Fruit fly (Drosophila melanogaster): ENCODE data around the gene mav.

The mav gene

dm6 chr4:663055-663670 is 37.3 kb upstream of the mav start, which contains the start of the genes CG46466 and Slip1:
Gene CG46466 (minus strand): TSS chr4:663124.
Gene Slip1 (plus strand): TSS chr4:663621.
- TF ChIP-seq Sox15 (GFP tag; optimal IDR thresholded peaks at IDR 0.05) (peak; percentile 41), svp (GFP tag) (no peak), CG6854 (GFP tag; optimal IDR thresholded peaks at IDR 0.05) (no peak), CG6163 (GFP tag; IDR thresholded peaks at IDR 0.05) (no peak), CG31627 (GFP tag; optimal IDR thresholded peaks at IDR 0.05) (peak; percentile 49), CG4318 (GFP tag; optimal IDR thresholded peaks at IDR 0.05) (peak; percentile 24), CG8319 (GFP tag; optimal IDR thresholded peaks at IDR 0.05) (peak; percentile 24), Blimp-1 (GFP tag; optimal IDR thresholded peaks at IDR 0.05) (peak; percentile 16), ss (GFP tag; optimal IDR thresholded peaks at IDR 0.05) (peak in 1 of 2 experiments; percentile 52), CG15336 (GFP tag; IDR thresholded peaks at IDR 0.05) (no peak), OdsH (GFP tag; optimal IDR thresholded peaks at IDR 0.05) (peak; percentile 56), esn (GFP tag; optimal IDR thresholded peaks at IDR 0.05) (peak; percentile 15), topi (GFP tag; optimal IDR thresholded peaks at IDR 0.05) (peak; percentile 23), Eip75B (GFP tag; optimal IDR thresholded peaks at IDR 0.05) (peak; percentile 5), acj6 (GFP tag; optimal IDR thresholded peaks at IDR 0.05) (peak; percentile 47), CG3032 (tag; optimal IDR thresholded peaks at IDR 0.05) (peak; percentile 22), Hr38 (GFP tag; optimal IDR thresholded peaks at IDR 0.05) (no peak), Eip93F (GFP tag; optimal IDR thresholded peaks at IDR 0.05) (no peak), fd85E (GFP tag; optimal IDR thresholded peaks at IDR 0.05) (no peak), CG11902 (GFP tag; optimal IDR thresholded peaks at IDR 0.05) (peak; percentile 24), Sox14 (GFP tag; optimal IDR thresholded peaks at IDR 0.05) (no peak), Ets96B (tag; optimal IDR thresholded peaks at IDR 0.05) (peak; percentile 25), CG7368 (GFP tag; optimal IDR thresholded peaks at IDR 0.05) (no peak), Lpt (GFP tag; optimal IDR thresholded peaks at IDR 0.05) (no peak), CG9139 (GFP tag; optimal IDR thresholded peaks at IDR 0.05) (no peak), salr (GFP tag; optimal IDR thresholded peaks at IDR 0.05) (no peak), Ets21C (GFP tag; optimal IDR thresholded peaks at IDR 0.05) (peak; percentile 22), Eip78C (GFP tag) (peak; percentile 67), net (GFP tag; optimal IDR thresholded peaks at IDR 0.05) (no peak), pdm3 (GFP tag; optimal IDR thresholded peaks at IDR 0.05) (peak; percentile 34), fkh (GFP tag; optimal IDR thresholded peaks at IDR 0.05) (peak; percentile 29), Met (GFP tag; optimal IDR thresholded peaks at IDR 0.05) (peak; percentile 7), CG6808 (GFP tag; optimal IDR thresholded peaks at IDR 0.05) (no peak), achi (GFP tag; optimal IDR thresholded peaks at IDR 0.05) (peak; percentile 47), eg (GFP tag; IDR thresholded peaks at IDR 0.05) (no peak), Hr39 (GFP tag; optimal IDR thresholded peaks at IDR 0.05) (peak; percentile 54), lz (GFP tag; optimal IDR thresholded peaks at IDR 0.05) (peak; percentile 11), Hr4 (GFP tag; optimal IDR thresholded peaks at IDR 0.05) (peak; percentile 36), cyc (GFP tag; optimal IDR thresholded peaks at IDR 0.05) (peak; percentile 40), CG8632 (GFP tag; optimal IDR thresholded peaks at IDR 0.05) (peak; percentile 4), CG10631 (GFP tag; optimal IDR thresholded peaks at IDR 0.05) (peak; percentile 45), fd59A (GFP tag; optimal IDR thresholded peaks at IDR 0.05) (no peak)

DNA sequence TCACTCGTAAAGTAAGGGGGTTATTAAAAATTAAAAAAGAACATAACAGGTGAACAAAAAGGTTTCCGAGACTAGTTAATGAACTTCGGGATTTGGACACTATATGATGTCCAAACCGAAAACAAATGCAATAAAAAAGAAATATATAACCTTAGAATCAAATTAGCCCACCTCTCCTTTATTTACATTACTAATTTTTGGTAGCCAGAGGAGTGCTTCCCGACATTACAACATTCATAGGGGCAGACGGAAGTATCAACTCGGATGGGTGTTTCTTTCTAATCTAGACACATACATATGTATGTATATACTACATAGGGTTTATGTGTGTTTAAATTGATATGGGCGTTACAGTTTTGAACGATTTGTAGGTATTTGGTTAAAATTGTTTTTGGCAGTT is 36.3 kb upstream of the mav start:
- TF ChIP-seq CG34406 (GFP tag; optimal IDR thresholded peaks at IDR 0.05) (no peak), Hr4 (GFP tag; optimal IDR thresholded peaks at IDR 0.05) (no peak), Lpt (GFP tag; optimal IDR thresholded peaks at IDR 0.05) (no peak), fd59A (GFP tag; optimal IDR thresholded peaks at IDR 0.05) (no peak), pdm3 (GFP tag; optimal IDR thresholded peaks at IDR 0.05) (no peak), CG3919 (GFP tag; optimal IDR thresholded peaks at IDR 0.05) (no peak), CG3032 (tag; optimal IDR thresholded peaks at IDR 0.05) (no peak), Gug (GFP tag; IDR thresholded peaks at IDR 0.05) (no peak), fkh (GFP tag; optimal IDR thresholded peaks at IDR 0.05) (peak; percentile 6)

Measured in whole organism, prepupa.